Worm (Caenorhabditis elegans) whole organism, mixed stage, embryonic: ENCODE data around the gene pcf-11.

Experiments
- M03D4.4 ChIP-seq: sonication (generic microtip); optimal IDR thresholded peaks from 2 replicates; lab custom pipeline; 2017; ENCODE audit warnings: mild to moderate bottlenecking, missing genetic modification characterization, missing compliant biosample characterization
- bed-3 ChIP-seq: fragments of 200-800 bp; sonication (Bioruptor generic); optimal IDR thresholded peaks from 3 replicates; lab custom pipeline; 2018; ENCODE audit warnings: mild to moderate bottlenecking, missing genetic modification characterization, moderate library complexity, missing compliant biosample characterization
- ceh-43 ChIP-seq: fragments of 200-800 bp; sonication (Bioruptor generic); optimal IDR thresholded peaks from 2 replicates; lab custom pipeline; 2018; ENCODE audit warnings: mild to moderate bottlenecking, missing genetic modification characterization, moderate library complexity, missing compliant biosample characterization
- ceh-83 ChIP-seq: fragments of 200-800 bp; sonication (Bioruptor generic); optimal IDR thresholded peaks from 2 replicates; lab custom pipeline; 2018; ENCODE audit warnings: mild to moderate bottlenecking, missing genetic modification characterization, missing compliant biosample characterization
- ces-1 ChIP-seq: fragments of 150-350 bp; optimal IDR thresholded peaks from 2 replicates; lab custom pipeline; 2014; ENCODE audit warnings: missing biosample characterization, missing genetic modification reagents, missing genetic modification characterization
- cnd-1 ChIP-seq: fragments of 200-800 bp; sonication (Bioruptor generic); optimal IDR thresholded peaks from 2 replicates; lab custom pipeline; 2018; ENCODE audit warnings: mild to moderate bottlenecking, missing genetic modification characterization, missing compliant biosample characterization
- elt-1 ChIP-seq: sonication (generic microtip); optimal IDR thresholded peaks from 2 replicates; lab custom pipeline; 2017; ENCODE audit warnings: missing genetic modification characterization, mild to moderate bottlenecking, missing compliant biosample characterization, antibody characterized with exemption, moderate library complexity, borderline replicate concordance; ENCODE audit not compliant: insufficient read depth
- elt-3 ChIP-seq: fragments of 150-350 bp; optimal IDR thresholded peaks from 2 replicates; lab custom pipeline; 2014; ENCODE audit warnings: missing biosample characterization, missing genetic modification characterization
- flh-1 ChIP-seq: fragments of 200-800 bp; sonication (Bioruptor generic); optimal IDR thresholded peaks from 2 replicates; lab custom pipeline; 2018; ENCODE audit warnings: mild to moderate bottlenecking, missing genetic modification characterization, moderate library complexity, missing compliant biosample characterization
- ham-2 ChIP-seq: fragments of 200-800 bp; sonication (Bioruptor generic); optimal IDR thresholded peaks from 2 replicates; lab custom pipeline; 2018; ENCODE audit warnings: mild to moderate bottlenecking, missing genetic modification characterization, missing compliant biosample characterization
- hlh-1 ChIP-seq: fragments of 150-350 bp; optimal IDR thresholded peaks from 2 replicates; lab custom pipeline; 2014; ENCODE audit warnings: missing biosample characterization, missing genetic modification reagents, missing genetic modification characterization
- lin-13 ChIP-seq: fragments of 150-350 bp; optimal IDR thresholded peaks from 2 replicates; lab custom pipeline; 2014; ENCODE audit warnings: missing biosample characterization, missing genetic modification characterization
- lin-32 ChIP-seq: fragments of 200-800 bp; sonication (Bioruptor generic); optimal IDR thresholded peaks from 2 replicates; lab custom pipeline; 2018; ENCODE audit warnings: mild to moderate bottlenecking, missing genetic modification characterization, missing compliant biosample characterization
- lsy-2 ChIP-seq: fragments of 150-350 bp; optimal IDR thresholded peaks from 2 replicates; lab custom pipeline; 2014; ENCODE audit warnings: missing biosample characterization, missing genetic modification characterization
- mep-1 ChIP-seq: fragments of 150-350 bp; optimal IDR thresholded peaks from 2 replicates; lab custom pipeline; 2017; ENCODE audit warnings: missing biosample characterization, missing genetic modification reagents, missing genetic modification characterization, inconsistent platforms
- mls-2 ChIP-seq: sonication (generic microtip); optimal IDR thresholded peaks from 2 replicates; lab custom pipeline; 2016; ENCODE audit warnings: mild to moderate bottlenecking, missing genetic modification characterization, moderate library complexity, missing compliant biosample characterization
- nhr-2 ChIP-seq: fragments of 150-350 bp; optimal IDR thresholded peaks from 2 replicates; lab custom pipeline; 2014; ENCODE audit warnings: missing biosample characterization, missing genetic modification characterization
- nhr-28 ChIP-seq: fragments of 150-350 bp; optimal IDR thresholded peaks from 2 replicates; lab custom pipeline; 2014; ENCODE audit warnings: missing biosample characterization, missing genetic modification characterization
- nhr-76 ChIP-seq: sonication (generic microtip); optimal IDR thresholded peaks from 2 replicates; lab custom pipeline; 2017; ENCODE audit warnings: missing biosample characterization, missing genetic modification characterization
- pha-4 ChIP-seq: fragments of 150-350 bp; optimal IDR thresholded peaks from 2 replicates; lab custom pipeline; 2018; ENCODE audit warnings: missing biosample characterization, missing genetic modification reagents, missing genetic modification characterization
- sem-2 ChIP-seq: fragments of 200-800 bp; sonication (Bioruptor generic); optimal IDR thresholded peaks from 2 replicates; lab custom pipeline; 2018; ENCODE audit warnings: mild to moderate bottlenecking, missing genetic modification characterization, missing compliant biosample characterization
- snpc-4 ChIP-seq: fragments of 150-350 bp; optimal IDR thresholded peaks from 2 replicates; lab custom pipeline; 2014; ENCODE audit warnings: missing biosample characterization, missing genetic modification characterization
- sptf-1 ChIP-seq: sonication (generic microtip); optimal IDR thresholded peaks from 2 replicates; lab custom pipeline; 2017; ENCODE audit warnings: mild to moderate bottlenecking, missing genetic modification characterization, moderate library complexity, missing compliant biosample characterization
- tbx-8 ChIP-seq: fragments of 200-800 bp; sonication (Bioruptor generic); optimal IDR thresholded peaks from 2 replicates; lab custom pipeline; 2018; ENCODE audit warnings: mild to moderate bottlenecking, missing genetic modification characterization, moderate library complexity, missing compliant biosample characterization
- unc-120 ChIP-seq: sonication (generic microtip); optimal IDR thresholded peaks from 2 replicates; lab custom pipeline; 2017; ENCODE audit warnings: missing genetic modification characterization, missing compliant biosample characterization; ENCODE audit not compliant: poor library complexity, severe bottlenecking
- unc-39 ChIP-seq: fragments of 150-350 bp; optimal IDR thresholded peaks from 2 replicates; lab custom pipeline; 2014; ENCODE audit warnings: missing biosample characterization, missing genetic modification characterization
- unc-62 ChIP-seq: fragments of 150-350 bp; optimal IDR thresholded peaks from 2 replicates; lab custom pipeline; 2014; ENCODE audit warnings: missing biosample characterization, missing genetic modification reagents, missing genetic modification characterization
- zip-8 ChIP-seq: fragments of 150-350 bp; optimal IDR thresholded peaks from 2 replicates; lab custom pipeline; 2014; ENCODE audit warnings: missing biosample characterization, missing genetic modification characterization

The pcf-11 gene

DNA sequence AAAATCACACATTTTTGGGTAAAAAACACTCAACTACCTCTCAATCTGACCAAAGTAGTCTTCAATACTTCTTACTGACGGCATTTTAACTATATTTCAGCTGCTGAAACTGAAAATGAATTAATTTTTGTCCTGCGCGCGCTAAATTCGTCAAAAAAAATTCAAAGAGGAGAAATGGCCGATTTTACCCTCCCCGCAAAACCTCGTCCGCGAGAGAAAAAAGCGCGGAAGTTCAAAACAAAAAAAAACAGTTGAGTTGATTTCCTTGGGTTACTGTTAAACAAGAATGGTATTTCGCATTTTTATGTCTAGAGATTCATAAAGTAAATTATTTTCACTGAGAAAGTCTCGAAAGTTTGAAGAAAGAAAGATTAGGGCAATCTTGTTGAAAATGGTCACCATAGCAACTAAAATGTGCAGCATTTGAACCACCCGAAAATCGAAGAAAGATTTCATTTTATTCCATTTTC is 37.9 kb upstream of the pcf-11 start, which contains the start of the genes C27F2.10 and wdr-60:
Gene C27F2.10 (minus strand): TSS at position 109 of the 470 bp plus-strand sequence.
Gene wdr-60 (plus strand): TSS at position 420 of the 470 bp plus-strand sequence.
- TF ChIP-seq mep-1 (tag; lab: Kevin White, UChicago): peak; percentile 3
- TF ChIP-seq nhr-2: no peak
- peak; percentile 8 for TF ChIP-seq lin-13 (tag; lab: Kevin White, UChicago)
- TF ChIP-seq ces-1 (GFP tag; lab: Kevin White, UChicago): no peak
- TF ChIP-seq, all 35 proteins: peak for 2

DNA sequence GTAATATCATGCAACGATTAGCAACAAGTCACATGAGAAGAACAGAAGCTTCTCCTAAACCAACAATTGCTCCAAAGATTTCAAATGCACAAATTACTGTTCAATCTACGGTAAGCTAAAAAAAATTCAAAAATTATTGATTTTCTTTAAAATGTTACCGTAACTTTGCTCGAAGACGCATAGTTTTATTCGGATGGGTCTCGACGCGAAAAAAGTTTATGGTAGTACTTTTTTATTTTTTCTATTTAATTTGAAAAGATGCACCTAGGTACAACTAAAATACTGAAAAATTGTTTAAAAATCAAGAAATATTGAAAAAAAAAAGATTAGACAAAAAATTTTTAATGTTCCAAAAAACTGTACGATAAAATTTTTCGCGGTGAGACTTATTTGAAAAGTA is 37.0 kb upstream of the pcf-11 start:
- no peak for TF ChIP-seq bed-3 (GFP tag; lab: Kevin White, UChicago)
- TF ChIP-seq pha-4 (tag; lab: Kevin White, UChicago): no peak
- TF ChIP-seq nhr-76 (tag; lab: Kevin White, UChicago): no peak
- no peak for TF ChIP-seq ceh-83 (GFP tag; lab: Kevin White, UChicago)
- TF ChIP-seq M03D4.4: no peak
- TF ChIP-seq sptf-1 (tag; lab: Kevin White, UChicago): no peak
- TF ChIP-seq flh-1 (GFP tag; lab: Kevin White, UChicago): no peak
- no peak for TF ChIP-seq lsy-2
- no peak for TF ChIP-seq tbx-8
- TF ChIP-seq unc-120 (tag; lab: Kevin White, UChicago): no peak
- TF ChIP-seq unc-39 (tag; lab: Kevin White, UChicago): no peak
- TF ChIP-seq snpc-4 (tag; lab: Kevin White, UChicago): no peak
- no peak for TF ChIP-seq nhr-28 (tag; lab: Kevin White, UChicago)
- TF ChIP-seq lin-13 (tag; lab: Kevin White, UChicago): no peak
- no peak for TF ChIP-seq lin-32
- TF ChIP-seq zip-8 (tag; lab: Kevin White, UChicago): no peak

DNA sequence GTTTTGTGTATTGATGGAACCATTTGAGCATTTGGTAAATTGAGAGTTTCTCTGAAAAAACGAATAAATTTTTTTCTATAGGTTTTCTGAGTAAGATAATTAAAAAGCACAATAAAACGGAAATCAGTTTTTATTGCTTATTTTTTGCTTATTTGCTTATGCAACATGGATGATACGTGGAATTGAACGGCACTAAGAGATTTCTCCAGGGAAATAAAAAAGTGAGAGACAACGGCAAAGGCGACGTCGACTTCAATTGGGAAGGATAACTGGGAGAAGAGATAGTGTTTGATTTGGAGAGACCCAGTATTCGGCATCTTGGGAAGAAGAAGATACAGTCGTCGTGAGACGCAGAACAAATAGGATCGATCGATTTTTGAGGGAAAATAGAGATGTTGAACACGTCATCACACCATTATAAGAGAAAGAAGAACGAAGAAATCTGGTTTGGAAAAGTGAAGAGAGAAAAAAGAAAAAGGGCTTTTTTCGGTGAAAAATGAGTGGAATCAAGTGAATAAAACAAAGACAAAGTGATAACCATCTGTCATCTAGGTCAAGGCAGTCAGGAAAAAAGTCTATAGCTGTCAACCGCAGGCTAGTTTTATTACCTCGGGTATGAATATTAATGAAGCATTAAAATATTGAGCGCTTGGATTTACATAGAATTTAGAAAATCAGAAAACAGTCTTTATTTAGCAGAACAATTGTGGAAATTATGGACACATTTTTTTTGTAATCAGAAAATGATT is 26.4 kb upstream of the pcf-11 start, which contains the start of gene tmem-131:
Gene tmem-131 (minus strand): TSS at position 51 of the 749 bp plus-strand sequence.
- no peak for TF ChIP-seq mls-2 (tag; lab: Kevin White, UChicago)
- no peak for TF ChIP-seq unc-62 (GFP tag; lab: Kevin White, UChicago)
- TF ChIP-seq elt-3 (tag; lab: Kevin White, UChicago): no peak
- no peak for TF ChIP-seq lin-13 (tag; lab: Kevin White, UChicago)
- no peak for TF ChIP-seq elt-1
- no peak for TF ChIP-seq hlh-1 (tag; lab: Kevin White, UChicago)
- TF ChIP-seq mep-1 (tag; lab: Kevin White, UChicago): no peak
- no peak for TF ChIP-seq M03D4.4
- no peak for TF ChIP-seq sem-2 (GFP tag; lab: Kevin White, UChicago)
- TF ChIP-seq pha-4 (tag; lab: Kevin White, UChicago): no peak
- TF ChIP-seq ham-2: no peak
- TF ChIP-seq lsy-2: no peak
- TF ChIP-seq cnd-1 (tag; lab: Kevin White, UChicago): no peak
- TF ChIP-seq ceh-43 (GFP tag; lab: Kevin White, UChicago): no peak
- TF ChIP-seq tbx-8: no peak
- TF ChIP-seq flh-1 (GFP tag; lab: Kevin White, UChicago): no peak

DNA sequence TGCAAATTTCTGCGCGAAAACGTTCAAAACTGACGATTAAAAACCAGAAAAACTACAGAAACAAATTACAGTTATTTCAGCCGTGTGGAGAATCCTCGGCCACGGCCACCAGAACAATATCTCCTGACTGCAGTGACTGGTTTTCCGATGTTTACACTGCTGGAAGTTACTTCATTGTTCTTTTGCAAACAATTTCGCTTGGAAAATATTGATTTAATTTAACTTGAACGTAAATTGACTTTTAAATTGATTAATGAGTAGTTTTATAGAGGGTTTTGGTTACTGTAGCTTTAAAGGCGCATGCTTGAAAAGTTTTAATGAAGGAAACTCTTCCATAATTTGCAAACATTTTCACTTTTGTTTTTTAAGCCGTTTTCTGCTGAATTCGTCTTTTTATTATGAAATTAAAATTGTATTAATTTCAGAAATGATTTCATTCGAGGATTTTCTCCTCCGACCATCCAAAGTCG is 25.7 kb upstream of the pcf-11 start, which contains the start of gene smcr-8:
Gene smcr-8 (plus strand): TSS at position 420 of the 470 bp plus-strand sequence.
- TF ChIP-seq ceh-43 (GFP tag; lab: Kevin White, UChicago): no peak
- TF ChIP-seq lin-13 (tag; lab: Kevin White, UChicago): no peak
- no peak for TF ChIP-seq zip-8 (tag; lab: Kevin White, UChicago)
- no peak for TF ChIP-seq nhr-76 (tag; lab: Kevin White, UChicago)
- no peak for TF ChIP-seq hlh-1 (tag; lab: Kevin White, UChicago)
- TF ChIP-seq mep-1 (tag; lab: Kevin White, UChicago): no peak
- TF ChIP-seq unc-39 (tag; lab: Kevin White, UChicago): no peak
- no peak for TF ChIP-seq nhr-2
- no peak for TF ChIP-seq ces-1 (GFP tag; lab: Kevin White, UChicago)
- TF ChIP-seq elt-1: no peak
- no peak for TF ChIP-seq cnd-1 (tag; lab: Kevin White, UChicago)
- TF ChIP-seq unc-120 (tag; lab: Kevin White, UChicago): no peak
- no peak for TF ChIP-seq ceh-83 (GFP tag; lab: Kevin White, UChicago)
- TF ChIP-seq lin-32: no peak
- TF ChIP-seq unc-62 (GFP tag; lab: Kevin White, UChicago): no peak
- no peak for TF ChIP-seq nhr-28 (tag; lab: Kevin White, UChicago)
- TF ChIP-seq tbx-8: no peak
- TF ChIP-seq, all 35 proteins: peak for 0
